Fruit fly (Drosophila melanogaster): ENCODE data around the gene CG42588.

CG42588 gene

dm6 chr3L:12849867-12850301 is 35.8 kb downstream of the CG42588 start, which contains the start of the genes CG10948 and Wbp2 (continued):
- TF ChIP-seq Scr (GFP tag; IDR thresholded peaks at IDR 0.05; ENCODE audit: partially characterized antibody) = peak; percentile 61
- TF ChIP-seq inv (GFP tag; IDR thresholded peaks at IDR 0.05; ENCODE audit: partially characterized antibody) = peak; percentile 50; the same call in 1 of the 2 replicates
- peak; percentile 2 for TF ChIP-seq Sin3A (optimal IDR thresholded peaks at IDR 0.05)
- TF ChIP-seq Kr (GFP tag; optimal IDR thresholded peaks at IDR 0.05) = no peak
- peak; percentile 30; the same call in 1 of the 2 replicates for TF ChIP-seq tna (GFP tag; IDR thresholded peaks at IDR 0.05; ENCODE audit: partially characterized antibody)
- TF ChIP-seq Mes4 (GFP tag; optimal IDR thresholded peaks at IDR 0.05) = no peak
- no peak for TF ChIP-seq croc (GFP tag; conservative IDR thresholded peaks at IDR 0.05)
- peak; percentile 24 for TF ChIP-seq CG9797 (GFP tag; optimal IDR thresholded peaks at IDR 0.05)
- TF ChIP-seq trem (tag; optimal IDR thresholded peaks at IDR 0.05) = peak; percentile 94
- TF ChIP-seq grn (GFP tag; optimal IDR thresholded peaks at IDR 0.05) = no peak
- no peak for TF ChIP-seq Mad (GFP tag; optimal IDR thresholded peaks at IDR 0.05)
- peak; percentile 39 for TF ChIP-seq gro (GFP tag; optimal IDR thresholded peaks at IDR 0.05)
- TF ChIP-seq Sry-δ (GFP tag; optimal IDR thresholded peaks at IDR 0.05) = peak; percentile 89
- TF ChIP-seq CG9437 (GFP tag; optimal IDR thresholded peaks at IDR 0.05) = peak; percentile 33
- peak; percentile 30 for TF ChIP-seq Xbp1 (GFP tag; optimal IDR thresholded peaks at IDR 0.05)
- TF ChIP-seq Hr78 (GFP tag; optimal IDR thresholded peaks at IDR 0.05) = no peak
- no peak for TF ChIP-seq en (GFP tag; optimal IDR thresholded peaks at IDR 0.05)
- peak; percentile 88 for TF ChIP-seq sens (GFP tag)
- TF ChIP-seq MESR4 (GFP tag; optimal IDR thresholded peaks at IDR 0.05) = peak; percentile 84
- TF ChIP-seq CG13624 (GFP tag; optimal IDR thresholded peaks at IDR 0.05) = peak; percentile 17
- TF ChIP-seq Hsf (GFP tag; optimal IDR thresholded peaks at IDR 0.05) = peak; percentile 28
- TF ChIP-seq CG10979 (tag; optimal IDR thresholded peaks at IDR 0.05) = peak; percentile 22
- TF ChIP-seq danr (GFP tag; IDR thresholded peaks at IDR 0.05) = no peak
- peak; percentile 83; the same call in 1 of the 2 replicates for TF ChIP-seq ranshi (GFP tag; IDR thresholded peaks at IDR 0.05)
- peak; percentile 49; the same call in 1 of the 3 replicates for TF ChIP-seq CG34422 (GFP tag; IDR thresholded peaks at IDR 0.05)
- no peak for TF ChIP-seq slp2 (GFP tag; optimal IDR thresholded peaks at IDR 0.05)
- TF ChIP-seq CG18011 (GFP tag; optimal IDR thresholded peaks at IDR 0.05) = peak; percentile 1
- peak; percentile 54 for TF ChIP-seq BtbVII (GFP tag; optimal IDR thresholded peaks at IDR 0.05)
- TF ChIP-seq CG14860 (GFP tag; IDR thresholded peaks at IDR 0.05; ENCODE audit: partially characterized antibody) = no peak
- TF ChIP-seq pzg (GFP tag; optimal IDR thresholded peaks at IDR 0.05) = peak; percentile 71
- peak; percentile 62 for TF ChIP-seq Med (GFP tag)
- peak; percentile 88 for TF ChIP-seq kah (GFP tag; optimal IDR thresholded peaks at IDR 0.05)
- TF ChIP-seq odd (GFP tag; optimal IDR thresholded peaks at IDR 0.05) = peak; percentile 15
- peak; percentile 25 for TF ChIP-seq mirr (GFP tag; optimal IDR thresholded peaks at IDR 0.05)
- TF ChIP-seq Neu2 (GFP tag; optimal IDR thresholded peaks at IDR 0.05; ENCODE audit: borderline replicate concordance) = no peak
- TF ChIP-seq CG16813 (GFP tag; IDR thresholded peaks at IDR 0.05; ENCODE audit: partially characterized antibody) = peak; percentile 48; the same call in 1 of the 3 replicates
- TF ChIP-seq amos (GFP tag; IDR thresholded peaks at IDR 0.05; ENCODE audit: partially characterized antibody) = peak; percentile 60; the same call in 1 of the 2 replicates
- TF ChIP-seq E2f1 (GFP tag; IDR thresholded peaks at IDR 0.05) = no peak
- TF ChIP-seq CG2116 (GFP tag; optimal IDR thresholded peaks at IDR 0.05) = peak; percentile 77
- no peak for TF ChIP-seq vvl (GFP tag; IDR thresholded peaks at IDR 0.05)
- TF ChIP-seq Dp (GFP tag; optimal IDR thresholded peaks at IDR 0.05) = peak; percentile 14
- TF ChIP-seq toy (GFP tag; IDR thresholded peaks at IDR 0.05) = no peak
- peak; percentile 97 for TF ChIP-seq zen (tag; optimal IDR thresholded peaks at IDR 0.05)
- peak; percentile 47 for TF ChIP-seq CG6854 (GFP tag; optimal IDR thresholded peaks at IDR 0.05)
- peak; percentile 72 for TF ChIP-seq BEAF-32 (GFP tag; optimal IDR thresholded peaks at IDR 0.05)
- TF ChIP-seq Sry-β (GFP tag; optimal IDR thresholded peaks at IDR 0.05) = peak; percentile 34
- peak; percentile 73 for TF ChIP-seq Vsx1 (GFP tag; optimal IDR thresholded peaks at IDR 0.05)
- no peak for TF ChIP-seq CG8290 (GFP tag; optimal IDR thresholded peaks at IDR 0.05)
- TF ChIP-seq CG8290 (tag; optimal IDR thresholded peaks at IDR 0.05) = no peak
- peak; percentile 25 for TF ChIP-seq CG34376 (GFP tag; optimal IDR thresholded peaks at IDR 0.05)
